Fruit fly (Drosophila melanogaster) whole organism: ENCODE data around the gene CG6431.

Source experiments
- CG8478 ChIP-seq: fragments of >200 bp; optimal IDR thresholded peaks from 2 replicates; lab custom pipeline; 2018; ENCODE audit warnings: inconsistent platforms
- Dll ChIP-seq: fragments of >200 bp; optimal IDR thresholded peaks from 2 replicates; lab custom pipeline; 2017
- EcR ChIP-seq, 2 experiments: fragments of >200 bp; optimal IDR thresholded peaks; 2 replicates each; lab custom pipeline; 2017; ENCODE audit warnings: missing biosample characterization in 2 of 2, missing genetic modification characterization in 2 of 2, missing genetic modification reagents in 2 of 2
- pan ChIP-seq: fragments of >200 bp; optimal IDR thresholded peaks from 2 replicates; lab custom pipeline; 2017
- psq ChIP-seq: fragments of >200 bp; optimal IDR thresholded peaks from 2 replicates; lab custom pipeline; 2017
- usp ChIP-seq: fragments of >200 bp; optimal IDR thresholded peaks from 2 replicates; lab custom pipeline; 2017; ENCODE audit warnings: missing biosample characterization, missing genetic modification characterization, mixed read lengths

DNA sequence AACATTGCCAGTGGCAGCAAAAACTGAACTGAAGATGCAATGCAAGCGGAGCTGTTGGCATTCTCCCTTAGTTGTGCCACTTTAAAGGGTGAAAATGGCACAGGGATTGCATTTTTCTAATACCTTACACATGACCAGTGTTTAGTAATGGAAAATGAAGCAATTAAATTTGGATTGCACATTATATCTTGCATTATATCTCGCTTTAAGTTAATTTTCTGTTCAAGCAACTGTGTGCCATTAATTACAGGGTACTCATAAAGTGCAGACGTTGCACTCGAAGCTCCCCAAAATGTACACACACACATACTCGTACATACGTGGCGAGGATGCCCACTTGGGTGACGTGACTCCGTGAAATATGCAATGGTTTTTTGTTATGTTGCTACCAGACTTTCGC lies 35.6 kb downstream of the CG6431 start:
- no peak for TF ChIP-seq pan (lab: Kevin White, UChicago)
- TF ChIP-seq EcR (GFP tag; optimal IDR thresholded peaks at IDR 0.05; lab: Kevin White, UChicago): no peak
- TF ChIP-seq psq (lab: Kevin White, UChicago): no peak
- no peak for TF ChIP-seq CG8478 (lab: Kevin White, UChicago)
- no peak for TF ChIP-seq Dll (lab: Kevin White, UChicago)
- no peak for TF ChIP-seq usp (GFP tag; lab: Kevin White, UChicago)
